Worm (Caenorhabditis elegans) whole organism, L4/young adult: ENCODE data around the gene ZK105.12.

Experiments used
- W03F9.2 ChIP-seq: fragments of 150-350 bp; optimal IDR thresholded peaks from 2 replicates; lab custom pipeline; 2014; ENCODE audit warnings: missing biosample characterization, missing genetic modification characterization
- dao-5 ChIP-seq: sonication (generic microtip); optimal IDR thresholded peaks from 2 replicates; lab custom pipeline; 2016; ENCODE audit warnings: missing genotype, missing genetic modification characterization, moderate library complexity, missing compliant biosample characterization
- him-1 ChIP-seq: sonication (generic microtip); optimal IDR thresholded peaks from 2 replicates; lab custom pipeline; 2016; ENCODE audit warnings: missing genotype, missing genetic modification reagents, missing genetic modification characterization, missing compliant biosample characterization

DNA sequence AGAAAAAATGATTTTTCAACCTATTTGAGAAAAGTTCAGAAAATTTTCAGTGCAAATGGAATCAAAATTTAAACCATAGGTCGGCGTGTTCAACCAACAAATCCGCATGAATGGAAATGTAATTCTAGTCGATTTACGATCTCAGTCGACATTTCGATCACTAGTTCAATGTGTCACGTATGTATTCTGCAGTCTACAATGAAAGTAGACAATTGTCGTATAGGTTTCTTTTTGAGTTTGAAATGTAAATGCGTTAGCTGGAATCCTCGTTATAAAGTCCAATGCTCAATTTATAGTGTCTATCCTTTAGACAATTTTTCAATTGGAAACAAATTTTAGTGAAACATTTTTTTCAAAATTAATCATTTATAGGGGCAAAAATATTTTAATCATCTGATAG, at the start of gene ZK105.12:
- TF ChIP-seq W03F9.2 (tag; lab: Kevin White, UChicago) (no peak), him-1 (no peak), dao-5 (no peak)
